Worm (Caenorhabditis elegans) whole organism, midembryonic: ENCODE measurements around the gene cpz-2.

Experiments
- T22C8.4 ChIP-seq: fragments of 200-800 bp; sonication (Bioruptor generic); IDR thresholded peaks from 2 replicates; pipeline ENCODE4 v1.3.6; 2022; ENCODE audit warnings: missing genetic modification characterization, missing compliant biosample characterization
- cog-1 ChIP-seq: sonication (generic microtip); optimal IDR thresholded peaks from 2 replicates; lab custom pipeline; 2016; ENCODE audit warnings: missing genetic modification characterization, missing compliant biosample characterization
- flt-1 ChIP-seq: fragments of 200-800 bp; sonication (Bioruptor generic); IDR thresholded peaks from 2 replicates; pipeline ENCODE4 v1.3.6; 2022; ENCODE audit warnings: missing genetic modification characterization, missing compliant biosample characterization
- klf-2 ChIP-seq: fragments of 200-800 bp; sonication (Bioruptor generic); conservative IDR thresholded peaks from 2 replicates; pipeline ENCODE4 v1.3.6; 2022; ENCODE audit warnings: missing genetic modification reagents, missing genetic modification characterization, missing compliant biosample characterization
- med-1 ChIP-seq: sonication (generic microtip); optimal IDR thresholded peaks from 2 replicates; lab custom pipeline; 2017; ENCODE audit warnings: missing genetic modification characterization, mild to moderate bottlenecking, missing compliant biosample characterization, antibody characterized with exemption, missing genetic modification reagents; ENCODE audit not compliant: insufficient read depth
- ref-1 ChIP-seq: fragments of 200-800 bp; sonication (Bioruptor generic); conservative IDR thresholded peaks from 2 replicates; pipeline ENCODE4 v1.3.6; 2022; ENCODE audit warnings: missing genetic modification reagents, missing genetic modification characterization, missing compliant biosample characterization
- tab-1 ChIP-seq: fragments of 200-800 bp; sonication (Bioruptor generic); IDR thresholded peaks from 2 replicates; pipeline ENCODE4 v1.3.6; 2022; ENCODE audit warnings: missing genetic modification characterization, missing compliant biosample characterization
- ztf-23 ChIP-seq: fragments of 200-800 bp; sonication (Bioruptor generic); IDR thresholded peaks from 2 replicates; pipeline ENCODE4 v1.3.6; 2022; ENCODE audit warnings: missing genetic modification reagents, missing genetic modification characterization, missing compliant biosample characterization
- ztf-29 ChIP-seq: fragments of 200-800 bp; sonication (Bioruptor generic); IDR thresholded peaks from 2 replicates; pipeline ENCODE4 v1.3.6; 2022; ENCODE audit warnings: missing genetic modification reagents, missing genetic modification characterization, missing compliant biosample characterization

Gene cpz-2

DNA sequence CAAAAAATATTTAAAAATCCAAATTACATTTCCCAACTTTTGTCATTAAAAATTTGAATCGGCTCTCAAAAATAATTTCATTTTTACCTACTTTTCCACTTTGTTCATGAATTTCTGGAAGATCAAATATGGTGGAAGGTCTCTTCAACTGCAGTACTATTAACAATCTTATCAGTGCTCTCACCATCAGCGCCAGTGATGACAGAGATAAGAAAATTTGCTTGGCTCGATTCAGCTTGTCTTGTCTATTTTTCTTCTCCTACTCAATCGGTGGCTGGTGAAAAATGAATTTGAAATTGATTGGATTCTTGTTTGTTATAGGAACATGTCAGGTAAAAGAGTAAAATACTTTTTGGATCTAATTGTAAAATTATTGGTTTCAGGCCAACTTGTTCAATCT, at the start of gene cpz-2:
TSS of gene cpz-2 (plus strand) at position 210 of the 400 bp plus-strand sequence.
- no peak for TF ChIP-seq ztf-23

DNA sequence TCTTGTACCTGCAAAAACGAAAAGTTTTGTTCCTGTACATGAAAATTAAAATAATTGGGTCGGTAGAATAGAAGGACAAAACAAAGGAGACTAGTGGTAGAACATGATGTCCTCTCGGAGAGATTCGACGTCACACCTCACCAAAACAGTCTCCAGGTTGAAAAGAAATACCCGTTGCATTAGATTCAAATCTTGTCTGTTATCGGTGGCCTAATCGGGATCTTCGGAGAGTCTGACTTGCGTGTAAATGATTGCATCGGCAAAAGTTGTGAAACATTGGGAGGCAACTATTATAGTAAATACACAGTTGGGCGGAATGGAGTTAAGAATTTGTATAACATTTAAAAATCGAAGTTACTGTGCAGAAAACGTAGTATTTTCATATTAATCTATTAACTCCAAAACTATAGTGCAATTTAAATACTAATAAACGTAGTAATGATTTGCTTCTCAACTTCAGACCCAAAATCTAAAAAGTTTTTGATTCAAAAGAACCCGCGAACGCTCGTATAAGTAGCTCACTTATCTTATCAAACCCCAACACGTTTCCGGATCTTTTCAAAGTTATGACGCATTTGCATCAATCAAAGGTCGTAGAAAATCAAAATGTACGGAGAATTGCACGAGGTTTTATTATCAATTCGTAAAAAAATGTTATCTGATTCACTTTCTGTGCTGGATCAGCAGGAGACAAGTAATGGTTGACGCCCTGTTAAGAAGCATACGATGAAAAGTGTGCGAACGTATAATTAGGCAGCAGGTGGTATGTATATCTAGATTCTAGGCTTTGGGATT, 47.4 kb upstream of the cpz-2 start, which contains the start of gene nhr-168:
TSS of gene nhr-168 (minus strand) at position 486 of the 795 bp plus-strand sequence.
- TF ChIP-seq med-1 (GFP tag; lab: Kevin White, UChicago) (no peak), cog-1 (tag; lab: Kevin White, UChicago) (no peak), klf-2 (GFP tag; lab: Robert Waterston, UW) (no peak), ref-1 (GFP tag; lab: Robert Waterston, UW) (no peak), ztf-23 (no peak)

DNA sequence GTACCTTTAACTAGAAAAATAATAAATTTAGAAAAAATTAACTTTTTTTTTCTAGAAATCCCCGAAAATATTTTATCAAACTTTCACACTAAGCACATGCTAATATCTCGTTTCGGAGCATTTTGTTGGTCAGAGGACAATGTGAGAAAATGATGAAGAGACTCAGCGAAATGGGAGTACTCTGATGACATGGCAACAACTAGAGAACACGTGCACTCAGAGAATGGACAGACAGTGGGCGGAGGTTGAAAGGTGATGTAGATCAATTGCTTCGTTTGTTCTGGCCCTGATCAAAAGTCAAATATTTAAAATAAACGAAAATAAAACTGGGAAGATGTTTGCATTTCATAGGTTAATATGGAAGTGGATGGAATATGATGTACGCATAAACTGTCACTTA, 46.5 kb upstream of the cpz-2 start:
- TF ChIP-seq ztf-29 (no peak), ref-1 (GFP tag; lab: Robert Waterston, UW) (no peak), tab-1 (GFP tag; lab: Robert Waterston, UW) (no peak)

DNA sequence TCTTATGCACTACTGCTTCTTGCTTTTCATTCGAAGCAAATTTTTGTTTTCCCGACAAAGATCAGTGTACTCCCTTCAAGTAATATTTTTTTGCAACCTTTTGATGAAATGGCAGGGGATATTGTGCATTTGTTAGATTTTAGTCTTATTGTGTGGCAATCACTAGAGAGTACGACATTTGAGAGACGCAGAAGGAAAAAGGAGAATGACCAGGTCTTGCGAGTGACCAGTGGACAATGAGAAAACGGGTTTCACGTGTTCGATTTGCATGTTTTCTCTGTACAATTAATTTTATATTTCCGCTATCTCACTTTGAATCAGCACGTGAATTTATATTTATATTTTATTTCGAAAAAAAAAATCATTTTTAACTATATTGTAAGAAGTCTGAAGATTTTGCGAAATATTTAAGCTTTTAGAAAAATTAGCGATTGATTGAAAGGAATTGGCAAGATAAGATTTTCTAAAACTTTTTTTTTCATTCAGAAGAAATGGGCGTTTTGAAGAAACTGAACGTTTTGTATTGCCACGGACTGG, 45.0 kb upstream of the cpz-2 start, which contains the start of gene C50B6.9:
TSS of gene C50B6.9 (plus strand) at position 487 of the 537 bp plus-strand sequence.
- TF ChIP-seq flt-1 (no peak), T22C8.4 (GFP tag; lab: Robert Waterston, UW) (no peak), tab-1 (GFP tag; lab: Robert Waterston, UW) (no peak)

DNA sequence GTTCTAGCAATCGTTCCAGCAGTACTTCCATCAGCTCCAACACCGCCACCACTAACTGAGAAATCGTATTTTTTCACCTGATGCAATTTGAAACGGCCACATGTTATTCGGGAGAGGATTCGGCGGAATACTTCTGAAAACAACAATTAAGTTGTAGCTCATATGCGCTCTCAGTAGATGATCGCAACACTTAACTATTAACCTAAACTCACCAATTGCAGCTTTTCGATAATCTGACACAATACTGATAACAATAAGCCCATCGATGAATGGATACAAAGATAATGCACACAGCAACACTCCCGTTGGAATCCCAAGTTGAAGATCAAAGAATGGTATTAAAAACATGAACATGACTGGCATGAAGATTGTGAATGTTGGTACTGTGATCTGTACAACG, 43.0 kb upstream of the cpz-2 start:
- TF ChIP-seq ztf-23, result no peak
- TF ChIP-seq ref-1 (GFP tag; lab: Robert Waterston, UW), result no peak
- TF ChIP-seq klf-2 (GFP tag; lab: Robert Waterston, UW), result no peak
- no peak for TF ChIP-seq ztf-29
- no peak for TF ChIP-seq tab-1 (GFP tag; lab: Robert Waterston, UW)
- TF ChIP-seq flt-1, result no peak
- no peak for TF ChIP-seq med-1 (GFP tag; lab: Kevin White, UChicago)
- no peak for TF ChIP-seq cog-1 (tag; lab: Kevin White, UChicago)
- no peak for TF ChIP-seq T22C8.4 (GFP tag; lab: Robert Waterston, UW)

DNA sequence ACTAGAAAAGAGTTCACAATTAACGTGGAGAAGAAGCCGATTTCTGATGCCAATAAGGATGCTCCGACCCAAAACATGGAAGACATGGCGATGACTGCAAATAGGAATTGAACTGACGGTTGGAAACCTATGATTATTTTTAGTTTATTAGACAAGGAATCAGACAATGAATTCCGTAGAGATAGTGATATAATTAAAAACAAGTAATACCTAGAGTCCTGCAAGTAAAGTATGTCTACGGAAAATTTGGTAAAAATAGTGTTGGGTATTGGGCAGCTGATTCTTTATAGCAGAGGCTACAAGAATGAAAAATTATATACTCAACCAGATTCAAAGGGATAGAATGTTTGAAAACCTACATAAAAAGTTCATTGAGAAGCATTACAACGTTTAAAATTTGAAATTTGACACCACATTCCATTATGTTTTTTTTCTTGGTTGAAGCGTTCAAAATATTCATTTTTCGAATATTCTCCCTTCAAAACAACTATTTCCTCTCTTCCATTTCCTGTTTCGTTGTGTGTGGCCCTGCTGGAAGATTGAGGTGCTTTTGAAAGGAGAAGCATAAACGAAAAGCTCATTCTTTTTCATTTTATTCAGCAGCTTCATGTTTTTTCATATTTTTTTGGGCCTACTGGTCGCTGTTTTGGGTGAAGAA, 41.2 kb upstream of the cpz-2 start, which contains the start of the genes str-4 and lgc-48:
TSS of gene str-4 (minus strand) at position 101 of the 658 bp plus-strand sequence.
TSS of gene lgc-48 (plus strand) at position 608 of the 658 bp plus-strand sequence.
- TF ChIP-seq ztf-29, result no peak

DNA sequence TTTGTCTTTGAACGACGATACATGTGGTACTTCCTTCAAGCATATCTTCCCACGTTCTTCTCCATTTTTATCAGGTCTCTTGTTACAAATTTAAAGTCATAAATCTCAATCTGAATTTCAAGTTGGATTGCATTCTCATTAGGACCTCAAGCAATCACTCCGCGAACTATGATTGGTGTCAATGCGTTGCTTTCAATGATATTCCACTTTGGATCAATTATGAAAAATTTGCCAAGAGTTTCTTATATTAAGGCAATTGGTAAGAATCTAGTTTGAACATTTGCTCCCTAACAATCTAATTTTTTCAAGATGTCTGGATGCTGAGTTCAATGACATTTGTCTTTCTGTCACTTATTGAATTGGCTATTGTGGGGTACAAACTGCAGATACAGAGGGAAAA, 38.8 kb upstream of the cpz-2 start:
- TF ChIP-seq ztf-29 (no peak), flt-1 (no peak), ref-1 (GFP tag; lab: Robert Waterston, UW) (no peak), tab-1 (GFP tag; lab: Robert Waterston, UW) (no peak), cog-1 (tag; lab: Kevin White, UChicago) (no peak), med-1 (GFP tag; lab: Kevin White, UChicago) (no peak), klf-2 (GFP tag; lab: Robert Waterston, UW) (no peak), T22C8.4 (GFP tag; lab: Robert Waterston, UW) (no peak), ztf-23 (no peak)

DNA sequence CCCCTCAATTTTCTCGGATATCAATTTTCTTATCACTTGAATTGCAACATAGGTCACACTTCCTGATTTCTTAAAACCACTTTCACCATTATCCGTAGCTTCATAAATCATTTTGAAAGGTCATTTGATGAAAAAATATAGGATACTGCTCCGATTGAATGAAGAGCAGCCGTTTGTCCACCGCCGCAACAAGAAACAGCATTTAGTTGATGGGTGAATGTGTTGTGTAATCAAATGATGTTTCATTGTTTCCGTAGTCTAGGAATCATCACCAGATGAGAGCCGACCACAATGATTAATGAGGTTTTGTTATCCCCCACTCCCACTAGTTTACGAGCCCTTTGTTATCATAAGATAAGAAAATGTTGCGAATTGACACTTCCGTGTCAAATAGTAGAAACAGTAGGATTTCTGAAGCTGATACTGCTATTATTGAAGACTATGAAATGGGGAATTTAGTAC, 35.1 kb upstream of the cpz-2 start, which contains the start of gene twk-43:
TSS of gene twk-43 (plus strand) at position 412 of the 462 bp plus-strand sequence.
- TF ChIP-seq ref-1 (GFP tag; lab: Robert Waterston, UW) (no peak), cog-1 (tag; lab: Kevin White, UChicago) (no peak), T22C8.4 (GFP tag; lab: Robert Waterston, UW) (no peak), med-1 (GFP tag; lab: Kevin White, UChicago) (no peak), tab-1 (GFP tag; lab: Robert Waterston, UW) (no peak), ztf-23 (no peak), flt-1 (no peak), ztf-29 (no peak)

DNA sequence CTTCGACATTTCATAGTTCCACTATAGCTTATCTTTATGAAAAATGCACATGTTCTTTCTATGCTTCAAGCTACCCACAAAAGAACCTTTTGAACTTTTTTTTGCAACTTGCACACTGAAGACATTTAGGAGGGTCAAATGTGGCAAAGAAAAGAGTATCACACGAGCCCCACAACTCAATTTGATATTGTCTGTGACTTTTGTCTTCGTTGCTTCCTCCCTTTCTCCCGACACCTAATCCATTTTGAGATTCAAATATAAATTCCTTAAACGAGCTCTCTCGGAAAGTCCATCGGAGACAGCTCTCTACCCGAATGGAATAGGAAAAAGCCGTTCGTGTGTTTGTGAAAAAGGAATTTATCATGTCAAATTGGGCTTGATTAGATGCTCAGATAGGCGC, 30.7 kb upstream of the cpz-2 start:
- TF ChIP-seq ztf-23, result no peak
- TF ChIP-seq ref-1 (GFP tag; lab: Robert Waterston, UW), result no peak
- TF ChIP-seq ztf-29, result no peak

DNA sequence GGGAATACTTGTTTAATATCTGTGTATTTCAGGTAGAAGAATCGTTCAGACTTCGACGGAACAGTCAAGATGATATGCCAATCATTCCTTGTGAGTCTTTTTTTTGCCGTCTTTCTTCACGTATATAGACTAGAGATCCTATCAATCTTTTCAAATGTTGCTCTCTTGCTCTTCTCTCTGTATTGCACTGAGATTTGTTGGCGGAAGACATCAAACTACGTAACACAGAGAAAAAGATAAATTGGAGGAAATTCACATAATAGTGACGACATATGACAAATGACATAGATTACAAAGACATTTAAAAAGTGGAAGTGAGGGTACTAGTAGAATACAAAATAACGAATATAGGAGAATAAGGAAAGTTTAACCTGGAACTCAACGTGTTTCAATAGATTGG, 29.2 kb upstream of the cpz-2 start:
- TF ChIP-seq ref-1 (GFP tag; lab: Robert Waterston, UW) (no peak), ztf-29 (no peak), cog-1 (tag; lab: Kevin White, UChicago) (no peak), med-1 (GFP tag; lab: Kevin White, UChicago) (no peak), klf-2 (GFP tag; lab: Robert Waterston, UW) (no peak), tab-1 (GFP tag; lab: Robert Waterston, UW) (no peak), T22C8.4 (GFP tag; lab: Robert Waterston, UW) (no peak)
